Worm (Caenorhabditis elegans) whole organism, L2 larva: ENCODE measurements around the gene ZK971.1.

Experiments
- egl-27 ChIP-seq: sonication (generic microtip); optimal IDR thresholded peaks from 3 replicates; lab custom pipeline; 2017; ENCODE audit warnings: missing biosample characterization, missing genetic modification reagents, missing genetic modification characterization
- elt-1 ChIP-seq: fragments of 150-350 bp; optimal IDR thresholded peaks from 2 replicates; lab custom pipeline; 2014; ENCODE audit warnings: missing biosample characterization, missing genetic modification characterization
- lin-13 ChIP-seq: fragments of 150-350 bp; optimal IDR thresholded peaks from 2 replicates; lab custom pipeline; 2014; ENCODE audit warnings: missing biosample characterization, missing genetic modification reagents, missing genetic modification characterization
- nhr-12 ChIP-seq: fragments of 150-350 bp; optimal IDR thresholded peaks from 2 replicates; lab custom pipeline; 2014; ENCODE audit warnings: missing biosample characterization, missing genetic modification characterization
- nhr-77 ChIP-seq: fragments of 150-350 bp; optimal IDR thresholded peaks from 2 replicates; lab custom pipeline; 2014; ENCODE audit warnings: missing biosample characterization, missing genetic modification characterization
- snpc-4 ChIP-seq: fragments of 150-350 bp; optimal IDR thresholded peaks from 2 replicates; lab custom pipeline; 2014; ENCODE audit warnings: missing biosample characterization, missing genetic modification characterization
- unc-62 ChIP-seq: fragments of 150-350 bp; optimal IDR thresholded peaks from 2 replicates; lab custom pipeline; 2014; ENCODE audit warnings: missing biosample characterization, missing genetic modification reagents, missing genetic modification characterization
- zag-1 ChIP-seq: fragments of 150-350 bp; optimal IDR thresholded peaks from 2 replicates; lab custom pipeline; 2014; ENCODE audit warnings: missing biosample characterization, missing genetic modification characterization

DNA sequence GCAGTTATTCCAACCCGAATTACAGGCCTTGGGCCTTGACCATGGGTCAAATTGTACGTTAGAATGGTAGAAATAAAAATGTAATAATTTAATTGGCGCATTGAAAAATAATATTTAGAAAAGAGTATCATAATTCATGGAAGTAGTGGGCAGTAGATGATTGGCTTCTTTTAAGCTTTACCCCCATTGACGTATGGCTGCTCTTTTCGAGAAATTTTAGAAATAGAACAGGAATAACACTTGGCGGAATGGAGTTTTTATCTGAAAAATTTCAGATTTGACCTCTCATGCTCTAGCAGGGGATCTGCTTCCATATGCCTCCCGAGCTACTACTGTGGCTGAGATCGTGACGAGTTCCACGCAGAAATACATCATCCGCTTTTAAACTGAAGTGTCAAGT lies 29.3 kb upstream of the ZK971.1 start, which contains the start of gene gcy-4:
- TF ChIP-seq snpc-4, result no peak
- TF ChIP-seq elt-1 (tag; lab: Kevin White, UChicago), result no peak
- TF ChIP-seq lin-13, result no peak
- TF ChIP-seq unc-62 (GFP tag; lab: Kevin White, UChicago), result no peak
- TF ChIP-seq zag-1, result no peak
- TF ChIP-seq nhr-77, result no peak
- TF ChIP-seq nhr-12 (tag; lab: Kevin White, UChicago), result no peak
- no peak for TF ChIP-seq egl-27 (tag; lab: Kevin White, UChicago)
